Worm (Caenorhabditis elegans) whole organism, L4 larva: ENCODE measurements around the gene nkb-2.
A peak's percentile ranks its signal among the peaks of the same experiment; 100 is the strongest.

Source experiments
- F26F4.8 ChIP-seq: fragments of 200-800 bp; sonication (Bioruptor generic); conservative IDR thresholded peaks from 2 replicates; pipeline ENCODE4 v1.3.6; 2022; ENCODE audit warnings: missing genetic modification characterization, missing compliant biosample characterization
- aha-1 ChIP-seq: fragments of 150-350 bp; peaks from one replicate; lab custom pipeline; 2014; ENCODE audit warnings: missing biosample characterization, missing genetic modification characterization
- ceh-32 ChIP-seq: sonication (generic microtip); optimal IDR thresholded peaks from 2 replicates; lab custom pipeline; 2016; ENCODE audit warnings: mild to moderate bottlenecking, missing genetic modification characterization, missing compliant biosample characterization; ENCODE audit not compliant: poor library complexity
- dmd-6 ChIP-seq: fragments of 200-800 bp; sonication (Bioruptor generic); IDR thresholded peaks from 2 replicates; pipeline ENCODE4 v1.3.6; 2022; ENCODE audit warnings: missing genetic modification reagents, missing genetic modification characterization, missing compliant biosample characterization
- dve-1 ChIP-seq: sonication (generic microtip); optimal IDR thresholded peaks from 2 replicates; lab custom pipeline; 2017; ENCODE audit warnings: antibody characterized with exemption, mild to moderate bottlenecking, missing genetic modification characterization, missing compliant biosample characterization; ENCODE audit not compliant: insufficient read depth
- nhr-102 ChIP-seq: sonication (generic microtip); optimal IDR thresholded peaks from 2 replicates; lab custom pipeline; 2016; ENCODE audit warnings: mild to moderate bottlenecking, missing genetic modification characterization, moderate library complexity, missing compliant biosample characterization

The nkb-2 gene

DNA sequence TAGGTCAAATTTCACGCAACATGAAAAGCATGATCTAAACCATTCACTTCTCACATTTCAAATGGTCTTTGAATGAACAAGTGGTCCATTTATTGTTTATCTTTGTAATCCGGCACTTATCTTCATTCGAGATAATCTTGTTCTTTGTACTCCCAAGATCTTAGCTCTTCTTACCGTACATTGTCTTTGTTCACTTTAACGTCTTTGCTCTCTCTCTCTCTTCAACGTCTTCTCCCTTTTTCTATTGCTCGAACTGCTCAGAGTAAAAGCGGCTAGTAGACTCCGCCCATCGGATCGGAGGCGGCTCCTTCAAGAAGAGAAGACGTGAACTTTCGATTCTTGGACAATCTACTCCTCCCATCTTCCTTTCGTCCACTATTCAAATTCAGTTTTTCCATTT, 45.9 kb downstream of the nkb-2 start, which contains the start of gene F56C4.1:
F56C4.1 (plus strand) TSS at position 301 of the 400 bp plus-strand sequence.
- TF ChIP-seq dve-1 (tag; lab: Kevin White, UChicago) (no peak), ceh-32 (tag; lab: Kevin White, UChicago) (no peak), nhr-102 (tag; lab: Kevin White, UChicago) (no peak), dmd-6 (no peak)

DNA sequence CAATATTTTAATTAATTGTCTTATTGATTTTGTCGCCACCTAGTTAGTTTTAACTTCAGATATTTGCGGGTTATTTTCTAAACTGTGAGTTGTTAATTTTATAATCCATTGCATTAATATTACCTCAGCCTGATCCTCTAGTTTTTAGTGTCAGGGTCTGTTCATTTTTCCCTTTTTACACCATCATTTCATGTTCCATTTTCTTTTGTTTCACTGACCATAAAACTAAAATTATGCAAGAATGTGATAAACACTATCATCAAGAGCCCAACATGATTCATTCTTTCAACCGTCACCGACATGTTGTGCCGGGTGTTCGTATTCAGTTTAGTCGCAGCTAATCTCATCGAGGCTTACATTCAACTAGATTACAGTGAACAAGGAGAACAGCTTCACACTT, 48.3 kb downstream of the nkb-2 start, which contains the start of gene F56C4.2:
F56C4.2 (plus strand) TSS at position 301 of the 400 bp plus-strand sequence.
- TF ChIP-seq aha-1 (tag; lab: Kevin White, UChicago) (peak; percentile 65), F26F4.8 (GFP tag; lab: Robert Waterston, UW) (no peak)
